Fruit fly (Drosophila melanogaster) whole organism, prepupa: Measurements from ENCODE around the gene Sugb.

Experiments used
- Blimp-1 ChIP-seq: fragments of 200-800 bp; sonication (Bioruptor generic); optimal IDR thresholded peaks from 3 replicates; lab custom pipeline; 2017; ENCODE audit warnings: missing biosample characterization, missing genetic modification characterization, mild to moderate bottlenecking, moderate library complexity, missing genetic modification reagents
- CG6808 ChIP-seq: fragments of 200-800 bp; sonication (Bioruptor generic); optimal IDR thresholded peaks from 3 replicates; lab custom pipeline; 2017; ENCODE audit warnings: missing biosample characterization, missing genetic modification characterization, mild to moderate bottlenecking, moderate library complexity, missing genetic modification reagents
- Sox102F ChIP-seq: fragments of 200-800 bp; sonication (Bioruptor generic); optimal IDR thresholded peaks from 2 replicates; lab custom pipeline; 2016; ENCODE audit warnings: missing biosample characterization, mild to moderate bottlenecking, missing genetic modification characterization
- acj6 ChIP-seq: fragments of 200-800 bp; sonication (Bioruptor generic); optimal IDR thresholded peaks from 3 replicates; lab custom pipeline; 2016; ENCODE audit warnings: missing biosample characterization, missing genetic modification characterization
- fd85E ChIP-seq: fragments of 200-800 bp; sonication (Bioruptor generic); optimal IDR thresholded peaks from 3 replicates; lab custom pipeline; 2016; ENCODE audit warnings: missing biosample characterization, missing genetic modification characterization
- fkh ChIP-seq: fragments of 200-800 bp; sonication (Bioruptor generic); optimal IDR thresholded peaks from 3 replicates; lab custom pipeline; 2017; ENCODE audit warnings: missing biosample characterization, mild to moderate bottlenecking, missing genetic modification characterization, moderate library complexity

DNA sequence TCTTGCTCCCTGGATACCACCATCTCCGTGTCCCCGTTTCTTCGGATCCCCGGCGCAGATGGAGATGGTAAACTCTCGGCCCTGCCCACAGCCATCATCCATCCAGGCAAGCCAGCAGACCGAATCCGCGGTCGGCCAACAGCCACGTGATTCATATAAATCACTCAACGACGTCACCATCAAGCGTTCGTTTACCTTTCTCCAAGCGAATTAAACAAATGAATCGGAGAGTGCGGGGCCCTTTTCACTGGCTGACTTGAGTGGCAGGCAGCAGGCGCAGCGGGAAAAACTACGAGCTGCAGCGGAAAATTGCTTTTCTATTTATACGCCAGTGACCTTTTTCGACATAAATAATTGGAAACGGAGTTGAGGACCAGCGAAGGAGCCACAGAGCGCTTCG lies 19.8 kb downstream of the Sugb start:
- TF ChIP-seq Sox102F (GFP tag; lab: Kevin White, UChicago) (no peak), fkh (GFP tag; lab: Kevin White, UChicago) (no peak), CG6808 (GFP tag; lab: Kevin White, UChicago) (no peak), fd85E (no peak), acj6 (GFP tag; lab: Kevin White, UChicago) (no peak), Blimp-1 (GFP tag; lab: Kevin White, UChicago) (no peak)
